3 fruit fly cellular contexts compared by ENCODE assay signal in genomic region chr3L:17485280-17485792, dm6.
TF ChIP-seq lines count a peak whose summit lies in the region.

No protein-coding gene starts in this region.

TF ChIP-seq in whole organism, embryonic, 481 proteins besides CTCF, POLR2A, EP300 and RAD21 (continued from another document and continues in another):
- TF ChIP-seq lov (optimal IDR thresholded peaks at IDR 0.05; lab: Kevin White, UChicago), result no peak
- peak; percentile 89; the same call in 2 of the 3 replicates for TF ChIP-seq lov (GFP tag; IDR thresholded peaks at IDR 0.05; lab: Robert Waterston, UW)
- no peak for TF ChIP-seq al (GFP tag; IDR thresholded peaks at IDR 0.05; lab: Robert Waterston, UW)
- TF ChIP-seq Myb (GFP tag; optimal IDR thresholded peaks at IDR 0.05; lab: Kevin White, UChicago), result peak; percentile 5
- TF ChIP-seq Tbp (GFP tag; optimal IDR thresholded peaks at IDR 0.05; lab: Kevin White, UChicago), result no peak
- TF ChIP-seq CG6272 (GFP tag; IDR thresholded peaks at IDR 0.05; lab: Robert Waterston, UW), result no peak
- TF ChIP-seq NFAT (GFP tag; IDR thresholded peaks at IDR 0.05; lab: Robert Waterston, UW), result no peak
- TF ChIP-seq pan (optimal IDR thresholded peaks at IDR 0.05; lab: Kevin White, UChicago), result no peak
- TF ChIP-seq pan (GFP tag; optimal IDR thresholded peaks at IDR 0.05 in 1 of 2, IDR thresholded peaks at IDR 0.05 in 1 of 2), result peak in 1 of 2 experiments; percentile 26
- TF ChIP-seq sens-2 (GFP tag; IDR thresholded peaks at IDR 0.05; lab: Robert Waterston, UW), result peak; percentile 68; the same call in 1 of the 2 replicates
- peak; percentile 86 for TF ChIP-seq Awh (GFP tag; IDR thresholded peaks at IDR 0.05; lab: Robert Waterston, UW)
- TF ChIP-seq Sox102F (GFP tag; optimal IDR thresholded peaks at IDR 0.05; lab: Kevin White, UChicago), result peak; percentile 74
- TF ChIP-seq Trl (optimal IDR thresholded peaks at IDR 0.05; lab: Kevin White, UChicago), result no peak
- TF ChIP-seq Trl (GFP tag; optimal IDR thresholded peaks at IDR 0.05; lab: Kevin White, UChicago), result peak; percentile 80
- TF ChIP-seq pho (GFP tag; optimal IDR thresholded peaks at IDR 0.05; lab: Kevin White, UChicago), result no peak
- no peak for TF ChIP-seq cad (GFP tag; optimal IDR thresholded peaks at IDR 0.05; lab: Kevin White, UChicago)
- TF ChIP-seq twi (tag; optimal IDR thresholded peaks at IDR 0.05; lab: Kevin White, UChicago), result peak; percentile 80
- TF ChIP-seq ind (GFP tag; optimal IDR thresholded peaks at IDR 0.05; lab: Kevin White, UChicago), result no peak
- TF ChIP-seq zf30C (GFP tag; optimal IDR thresholded peaks at IDR 0.05; lab: Kevin White, UChicago), result no peak
- TF ChIP-seq en (GFP tag; optimal IDR thresholded peaks at IDR 0.05; lab: Kevin White, UChicago), result peak; percentile 48
- peak; percentile 40 for TF ChIP-seq CG10267 (tag; optimal IDR thresholded peaks at IDR 0.05; lab: Kevin White, UChicago)
- TF ChIP-seq mld (GFP tag; IDR thresholded peaks at IDR 0.05; lab: Robert Waterston, UW; ENCODE audit: partially characterized antibody), result no peak
- peak; percentile 42 for TF ChIP-seq pum (GFP tag; optimal IDR thresholded peaks at IDR 0.05; lab: Kevin White, UChicago)
- no peak for TF ChIP-seq CG18011 (GFP tag; optimal IDR thresholded peaks at IDR 0.05; lab: Kevin White, UChicago)
- no peak for TF ChIP-seq NK7.1 (GFP tag; optimal IDR thresholded peaks at IDR 0.05; lab: Kevin White, UChicago)
- TF ChIP-seq CG15011 (GFP tag; optimal IDR thresholded peaks at IDR 0.05; lab: Kevin White, UChicago), result peak; percentile 74
- peak; percentile 79 for TF ChIP-seq grn (GFP tag; optimal IDR thresholded peaks at IDR 0.05; lab: Kevin White, UChicago)
- peak; percentile 53 for TF ChIP-seq Oli (tag; optimal IDR thresholded peaks at IDR 0.05; lab: Kevin White, UChicago)
- TF ChIP-seq Doc2 (GFP tag; IDR thresholded peaks at IDR 0.05; lab: Robert Waterston, UW), result no peak
- TF ChIP-seq CG12391 (tag; optimal IDR thresholded peaks at IDR 0.05; lab: Kevin White, UChicago), result peak; percentile 63
- TF ChIP-seq grau (tag; optimal IDR thresholded peaks at IDR 0.05; lab: Kevin White, UChicago), result peak; percentile 91
- no peak for TF ChIP-seq ato (GFP tag; IDR thresholded peaks at IDR 0.05; lab: Robert Waterston, UW; ENCODE audit: partially characterized antibody)
- TF ChIP-seq CG31388 (GFP tag; optimal IDR thresholded peaks at IDR 0.05; lab: Kevin White, UChicago), result no peak
- peak; percentile 86 for TF ChIP-seq dmrt11E (tag; optimal IDR thresholded peaks at IDR 0.05; lab: Kevin White, UChicago)
- TF ChIP-seq kah (GFP tag; optimal IDR thresholded peaks at IDR 0.05; lab: Kevin White, UChicago), result peak; percentile 78
- peak; percentile 22 for TF ChIP-seq disco-r (GFP tag; optimal IDR thresholded peaks at IDR 0.05; lab: Kevin White, UChicago)
- peak; percentile 81 for TF ChIP-seq zfh1 (GFP tag; IDR thresholded peaks at IDR 0.05; lab: Robert Waterston, UW)
- peak; percentile 62 for TF ChIP-seq CG5245 (GFP tag; optimal IDR thresholded peaks at IDR 0.05; lab: Kevin White, UChicago)
- TF ChIP-seq otp (GFP tag; IDR thresholded peaks at IDR 0.05; lab: Robert Waterston, UW), result peak; percentile 76; the same call in 2 of the 3 replicates
- TF ChIP-seq Hr3 (GFP tag; optimal IDR thresholded peaks at IDR 0.05; lab: Kevin White, UChicago), result no peak
- peak; percentile 11 for TF ChIP-seq CG1647 (GFP tag; optimal IDR thresholded peaks at IDR 0.05; lab: Kevin White, UChicago)
- TF ChIP-seq hbn (GFP tag; IDR thresholded peaks at IDR 0.05; lab: Robert Waterston, UW; ENCODE audit: partially characterized antibody), result no peak
- peak; percentile 8 for TF ChIP-seq sug (tag; optimal IDR thresholded peaks at IDR 0.05; lab: Kevin White, UChicago)
- peak; percentile 59 for TF ChIP-seq CG6654 (GFP tag; optimal IDR thresholded peaks at IDR 0.05; lab: Kevin White, UChicago)

TF ChIP-seq in whole organism, prepupa, 60 proteins besides CTCF, POLR2A, EP300 and RAD21 (continued from another document):
- peak; percentile 45; the same call in 2 of the 3 replicates for TF ChIP-seq eg (GFP tag; IDR thresholded peaks at IDR 0.05; lab: Robert Waterston, UW)
- TF ChIP-seq OdsH (GFP tag; optimal IDR thresholded peaks at IDR 0.05; lab: Kevin White, UChicago), result peak; percentile 47
- peak; percentile 48 for TF ChIP-seq lz (GFP tag; optimal IDR thresholded peaks at IDR 0.05; lab: Kevin White, UChicago)
- TF ChIP-seq ss (GFP tag; optimal IDR thresholded peaks at IDR 0.05; lab: Kevin White, UChicago), result peak in 1 of 2 experiments; percentile 80
- peak; percentile 45 for TF ChIP-seq cyc (GFP tag; optimal IDR thresholded peaks at IDR 0.05; lab: Kevin White, UChicago)
- no peak for TF ChIP-seq acj6 (GFP tag; optimal IDR thresholded peaks at IDR 0.05; lab: Kevin White, UChicago)
- peak; percentile 3 for TF ChIP-seq CG3032 (tag; optimal IDR thresholded peaks at IDR 0.05; lab: Kevin White, UChicago)
- peak; percentile 64; the same call in 2 of the 3 replicates for TF ChIP-seq CG6163 (GFP tag; IDR thresholded peaks at IDR 0.05; lab: Robert Waterston, UW)
- TF ChIP-seq CG11294 (GFP tag; IDR thresholded peaks at IDR 0.05; lab: Robert Waterston, UW), result no peak; the same call in none of the 2 replicates
- peak; percentile 28 for TF ChIP-seq Lpt (GFP tag; optimal IDR thresholded peaks at IDR 0.05; lab: Kevin White, UChicago)
- TF ChIP-seq spab (GFP tag; optimal IDR thresholded peaks at IDR 0.05; lab: Kevin White, UChicago), result no peak
- TF ChIP-seq CG10669 (GFP tag; optimal IDR thresholded peaks at IDR 0.05; lab: Kevin White, UChicago), result peak; percentile 50
- no peak for TF ChIP-seq Hr38 (GFP tag; optimal IDR thresholded peaks at IDR 0.05; lab: Kevin White, UChicago)
- peak; percentile 70 for TF ChIP-seq Eip78C (GFP tag; lab: Kevin White, UChicago)
- peak; percentile 43 for TF ChIP-seq CG31627 (GFP tag; optimal IDR thresholded peaks at IDR 0.05; lab: Kevin White, UChicago)
- TF ChIP-seq CG34406 (GFP tag; optimal IDR thresholded peaks at IDR 0.05; lab: Kevin White, UChicago), result peak; percentile 47
- TF ChIP-seq CG11762 (GFP tag; optimal IDR thresholded peaks at IDR 0.05; lab: Kevin White, UChicago; ENCODE audit: insufficient read depth), result peak; percentile 31
- TF ChIP-seq Sox15 (GFP tag; optimal IDR thresholded peaks at IDR 0.05; lab: Kevin White, UChicago), result no peak
- peak; percentile 70 for TF ChIP-seq CG6808 (GFP tag; optimal IDR thresholded peaks at IDR 0.05; lab: Kevin White, UChicago)
- peak; percentile 69 for TF ChIP-seq CG8632 (GFP tag; optimal IDR thresholded peaks at IDR 0.05; lab: Kevin White, UChicago)
- peak; percentile 60 for TF ChIP-seq vri (GFP tag; optimal IDR thresholded peaks at IDR 0.05; lab: Kevin White, UChicago)
- TF ChIP-seq salr (GFP tag; optimal IDR thresholded peaks at IDR 0.05; lab: Kevin White, UChicago), result peak; percentile 45 to 63
- TF ChIP-seq Hr39 (GFP tag; optimal IDR thresholded peaks at IDR 0.05; lab: Kevin White, UChicago), result peak; percentile 34
- peak; percentile 54 for TF ChIP-seq Eip75B (GFP tag; optimal IDR thresholded peaks at IDR 0.05; lab: Kevin White, UChicago)
- peak; percentile 84 for TF ChIP-seq CG6854 (GFP tag; optimal IDR thresholded peaks at IDR 0.05; lab: Kevin White, UChicago)
- peak; percentile 49 for TF ChIP-seq dsx (GFP tag; optimal IDR thresholded peaks at IDR 0.05; lab: Kevin White, UChicago; ENCODE audit: poor library complexity, severe bottlenecking)
- TF ChIP-seq CG10631 (GFP tag; optimal IDR thresholded peaks at IDR 0.05; lab: Kevin White, UChicago), result peak; percentile 23
- TF ChIP-seq CG7368 (GFP tag; optimal IDR thresholded peaks at IDR 0.05; lab: Kevin White, UChicago), result peak; percentile 72
- peak; percentile 2 for TF ChIP-seq Ets21C (GFP tag; optimal IDR thresholded peaks at IDR 0.05; lab: Kevin White, UChicago)
- no peak for TF ChIP-seq CG8319 (GFP tag; optimal IDR thresholded peaks at IDR 0.05; lab: Kevin White, UChicago)
- TF ChIP-seq Sox102F (GFP tag; optimal IDR thresholded peaks at IDR 0.05; lab: Kevin White, UChicago), result peak; percentile 57
- TF ChIP-seq esn (GFP tag; optimal IDR thresholded peaks at IDR 0.05; lab: Kevin White, UChicago), result peak; percentile 67
- peak; percentile 68 for TF ChIP-seq CG9139 (GFP tag; optimal IDR thresholded peaks at IDR 0.05; lab: Kevin White, UChicago)
- TF ChIP-seq CG6276 (GFP tag; optimal IDR thresholded peaks at IDR 0.05; lab: Kevin White, UChicago), result peak; percentile 50
- no peak for TF ChIP-seq CG16779 (tag; optimal IDR thresholded peaks at IDR 0.05; lab: Kevin White, UChicago)
- TF ChIP-seq fkh (GFP tag; optimal IDR thresholded peaks at IDR 0.05; lab: Kevin White, UChicago), result peak; percentile 96
- peak; percentile 49 for TF ChIP-seq Eip93F (GFP tag; optimal IDR thresholded peaks at IDR 0.05; lab: Kevin White, UChicago)
- TF ChIP-seq CG1621 (tag; optimal IDR thresholded peaks at IDR 0.05; lab: Kevin White, UChicago), result peak; percentile 62
- TF ChIP-seq svp (GFP tag; lab: Kevin White, UChicago), result peak; percentile 87
- TF ChIP-seq fd59A (GFP tag; optimal IDR thresholded peaks at IDR 0.05; lab: Kevin White, UChicago), result no peak
TF ChIP-seq in whole organism, prepupa: peak in this region for 49.

TF ChIP-seq in whole organism, wandering third instar larva, 38 proteins besides CTCF, POLR2A, EP300 and RAD21 (continued from another document):
- peak; percentile 8 for TF ChIP-seq tai (GFP tag; optimal IDR thresholded peaks at IDR 0.05; lab: Kevin White, UChicago)
- peak; percentile 36 for TF ChIP-seq HLH106 (tag; optimal IDR thresholded peaks at IDR 0.05; lab: Kevin White, UChicago)
- TF ChIP-seq Hr83 (GFP tag; optimal IDR thresholded peaks at IDR 0.05; lab: Kevin White, UChicago; ENCODE audit: poor library complexity, severe bottlenecking), result peak; percentile 52
- TF ChIP-seq h (GFP tag; optimal IDR thresholded peaks at IDR 0.05; lab: Kevin White, UChicago), result peak; percentile 77
- peak; percentile 40 for TF ChIP-seq psq (GFP tag; optimal IDR thresholded peaks at IDR 0.05; lab: Kevin White, UChicago)
- peak; percentile 62 for TF ChIP-seq fru (GFP tag; optimal IDR thresholded peaks at IDR 0.05; lab: Kevin White, UChicago)
- TF ChIP-seq Myc (optimal IDR thresholded peaks at IDR 0.05; lab: Kevin White, UChicago), result no peak
- peak; percentile 28 for TF ChIP-seq br (GFP tag; optimal IDR thresholded peaks at IDR 0.05; lab: Kevin White, UChicago)
- TF ChIP-seq Dif (GFP tag; optimal IDR thresholded peaks at IDR 0.05; lab: Kevin White, UChicago; ENCODE audit: partially characterized antibody), result no peak
- TF ChIP-seq Vsx2 (GFP tag; optimal IDR thresholded peaks at IDR 0.05; lab: Kevin White, UChicago; ENCODE audit: partially characterized antibody), result no peak
- peak; percentile 78 for TF ChIP-seq rgr (GFP tag; optimal IDR thresholded peaks at IDR 0.05; lab: Kevin White, UChicago)
TF ChIP-seq in whole organism, wandering third instar larva: peak in this region for 21.
